Worm (Caenorhabditis elegans) whole organism, young adult: ENCODE data around the gene aps-1.

ENCODE experiments used
- B0336.3 ChIP-seq: fragments of 200-800 bp; sonication (Bioruptor generic); IDR thresholded peaks from 2 replicates; pipeline ENCODE4 v1.3.6; 2022; ENCODE audit warnings: missing genetic modification characterization, missing compliant biosample characterization
- Y79H2A.3 ChIP-seq: fragments of 200-800 bp; sonication (Bioruptor generic); conservative IDR thresholded peaks from 2 replicates; pipeline ENCODE4 v1.3.6; 2022; ENCODE audit warnings: missing genetic modification reagents, missing genetic modification characterization, missing compliant biosample characterization
- ama-1 ChIP-seq, 3 experiments: fragments of 150-350 bp in 1 of 3; sonication (generic microtip) in 2 of 3; optimal IDR thresholded peaks; 2 replicates each; lab custom pipeline; 2014 to 2018; ENCODE audit warnings: missing biosample characterization in 2 of 3, missing genetic modification characterization in 2 of 3, missing genetic modification reagents in 2 of 3
- efl-1 ChIP-seq: fragments of 150-350 bp; optimal IDR thresholded peaks from 2 replicates; lab custom pipeline; 2014; ENCODE audit warnings: missing biosample characterization, missing genetic modification reagents, missing genetic modification characterization
- fkh-3 ChIP-seq: sonication (generic microtip); optimal IDR thresholded peaks from 2 replicates; lab custom pipeline; 2016; ENCODE audit warnings: mild to moderate bottlenecking, missing genetic modification characterization, missing compliant biosample characterization
- lsl-1 ChIP-seq: fragments of 200-800 bp; sonication (Bioruptor generic); optimal IDR thresholded peaks from 2 replicates; lab custom pipeline; 2018; ENCODE audit warnings: mild to moderate bottlenecking, missing genetic modification characterization, moderate library complexity, missing compliant biosample characterization
- nfya-2 ChIP-seq: fragments of 200-800 bp; sonication (Bioruptor generic); IDR thresholded peaks from 2 replicates; pipeline ENCODE4 v1.3.6; 2022; ENCODE audit warnings: missing genetic modification reagents, missing genetic modification characterization, missing compliant biosample characterization
- snpc-3.4 ChIP-seq: sonication (generic microtip); optimal IDR thresholded peaks from 2 replicates; lab custom pipeline; 2017; ENCODE audit warnings: missing genetic modification characterization, mild to moderate bottlenecking, missing compliant biosample characterization, antibody characterized with exemption, moderate library complexity, missing genotype, missing genetic modification reagents
- snpc-4 ChIP-seq, 5 experiments: fragments of 150-350 bp in 1 of 5; sonication (generic microtip) in 4 of 5; optimal IDR thresholded peaks; 2 replicates each; lab custom pipeline; 2014 to 2018; ENCODE audit warnings: missing genetic modification characterization in 5 of 5, missing biosample characterization in 3 of 5, antibody characterized with exemption in 2 of 5, mild to moderate bottlenecking in 2 of 5, missing compliant biosample characterization in 2 of 5, missing genotype in 2 of 5, moderate library complexity in 2 of 5, missing genetic modification reagents in 1 of 5
- unc-62 ChIP-seq: fragments of 150-350 bp; optimal IDR thresholded peaks from 2 replicates; lab custom pipeline; 2014; ENCODE audit warnings: missing biosample characterization, missing genetic modification reagents, missing genetic modification characterization

DNA sequence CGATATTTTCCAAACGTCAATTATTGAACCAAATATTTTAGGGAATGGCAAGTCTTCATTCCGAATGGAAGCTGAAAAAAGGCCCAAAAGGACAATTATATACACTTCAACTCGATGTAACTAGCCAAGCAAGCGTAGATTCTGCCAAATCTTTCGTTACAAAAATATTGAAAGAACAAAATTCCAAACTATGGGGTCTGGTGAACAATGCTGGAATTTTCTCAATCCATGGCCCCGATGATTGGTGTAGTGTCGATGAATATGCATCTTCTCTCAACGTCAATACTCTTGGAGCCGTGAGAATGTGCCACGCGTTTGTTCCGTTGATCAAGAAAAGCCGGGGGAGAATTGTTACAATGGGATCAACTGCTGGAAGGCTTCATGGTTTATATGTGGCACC, 33.5 kb upstream of the aps-1 start:
- TF ChIP-seq Y79H2A.3 (GFP tag; lab: Robert Waterston, UW) (no peak), B0336.3 (GFP tag; lab: Robert Waterston, UW) (no peak), snpc-4 (GFP tag; optimal IDR thresholded peaks at IDR 0.05; lab: Kevin White, UChicago) (no peak), snpc-4 (tag; optimal IDR thresholded peaks at IDR 0.05; lab: Kevin White, UChicago) (no peak), unc-62 (GFP tag; lab: Kevin White, UChicago) (no peak), fkh-3 (tag; lab: Kevin White, UChicago) (no peak), nfya-2 (GFP tag; lab: Robert Waterston, UW) (no peak), efl-1 (GFP tag; lab: Kevin White, UChicago) (no peak), snpc-3.4 (tag; lab: Kevin White, UChicago) (no peak), lsl-1 (no peak), ama-1 (optimal IDR thresholded peaks at IDR 0.05; lab: Kevin White, UChicago) (no peak), ama-1 (GFP tag; optimal IDR thresholded peaks at IDR 0.05; lab: Kevin White, UChicago) (no peak)
